Worm (Caenorhabditis elegans) whole organism, midembryonic: ENCODE measurements around the gene R08F11.7.

Source experiments
- tab-1 ChIP-seq: fragments of 200-800 bp; sonication (Bioruptor generic); IDR thresholded peaks from 2 replicates; pipeline ENCODE4 v1.3.6; 2022; ENCODE audit warnings: missing genetic modification characterization, missing compliant biosample characterization
- ztf-29 ChIP-seq: fragments of 200-800 bp; sonication (Bioruptor generic); IDR thresholded peaks from 2 replicates; pipeline ENCODE4 v1.3.6; 2022; ENCODE audit warnings: missing genetic modification reagents, missing genetic modification characterization, missing compliant biosample characterization

- TF ChIP-seq tab-1 (GFP tag; lab: Robert Waterston, UW), result no peak
- TF ChIP-seq ztf-29 (GFP tag; lab: Robert Waterston, UW), result no peak
Measured at ce11 chrV:3810035-3810434, 20.2 kb downstream of the R08F11.7 start.
